Fruit fly (Drosophila melanogaster) whole organism, embryonic: Measurements from ENCODE around the gene uif.
A peak's percentile ranks its signal among the peaks of the same experiment; 100 is the strongest.

Experiments used
- Atf-2 ChIP-seq: fragments of 200-800 bp; sonication (Bioruptor generic); optimal IDR thresholded peaks from 2 replicates; lab custom pipeline; 2016; ENCODE audit warnings: missing biosample characterization, missing genetic modification characterization
- CG10431 ChIP-seq: fragments of 200-800 bp; sonication (Bioruptor generic); optimal IDR thresholded peaks from 3 replicates; lab custom pipeline; 2018; ENCODE audit warnings: missing biosample characterization, mild to moderate bottlenecking, missing genetic modification characterization
- CG10959 ChIP-seq: fragments of 200-800 bp; sonication (Bioruptor generic); IDR thresholded peaks from 2 replicates; pipeline ENCODE4 v1.3.6; 2022; ENCODE audit warnings: missing biosample characterization, missing genetic modification characterization
- CG11247 ChIP-seq: fragments of 200-800 bp; sonication (Bioruptor generic); IDR thresholded peaks from 2 replicates; pipeline ENCODE4 v1.3.6; 2022; ENCODE audit warnings: missing biosample characterization, missing genetic modification characterization
- CG11560 ChIP-seq: fragments of 200-800 bp; sonication (Bioruptor generic); IDR thresholded peaks from 3 replicates; pipeline ENCODE4 v1.3.6; 2022; ENCODE audit warnings: missing biosample characterization, missing genetic modification characterization
- CG12071 ChIP-seq: fragments of 200-800 bp; sonication (Bioruptor generic); optimal IDR thresholded peaks from 3 replicates; lab custom pipeline; 2018; ENCODE audit warnings: missing biosample characterization, mild to moderate bottlenecking, missing genetic modification characterization
- CG12391 ChIP-seq: fragments of 200-800 bp; sonication (Bioruptor generic); optimal IDR thresholded peaks from 3 replicates; lab custom pipeline; 2018; ENCODE audit warnings: missing biosample characterization, mild to moderate bottlenecking, missing genetic modification characterization, moderate library complexity
- CG1647 ChIP-seq: fragments of 200-800 bp; sonication (Bioruptor generic); optimal IDR thresholded peaks from 3 replicates; lab custom pipeline; 2016; ENCODE audit warnings: missing biosample characterization, missing genetic modification characterization
- CG16813 ChIP-seq: fragments of 200-800 bp; sonication (Bioruptor generic); IDR thresholded peaks from 3 replicates; pipeline ENCODE4 v1.3.6; 2022; ENCODE audit warnings: missing biosample characterization, missing genetic modification characterization; ENCODE audit not compliant: partially characterized antibody
- CG17829 ChIP-seq: fragments of 200-800 bp; optimal IDR thresholded peaks from 2 replicates; lab custom pipeline; 2019; ENCODE audit warnings: missing biosample characterization, mild to moderate bottlenecking, missing genetic modification characterization, moderate library complexity
- CG17912 ChIP-seq: fragments of 200-800 bp; sonication (Bioruptor generic); optimal IDR thresholded peaks from 2 replicates; lab custom pipeline; 2018; ENCODE audit warnings: missing biosample characterization, mild to moderate bottlenecking, missing genetic modification characterization
- CG18011 ChIP-seq: fragments of 200-800 bp; sonication (Bioruptor generic); optimal IDR thresholded peaks from 2 replicates; lab custom pipeline; 2017; ENCODE audit warnings: missing biosample characterization, missing genetic modification characterization, mild to moderate bottlenecking, moderate library complexity, missing genotype
- CG18262 ChIP-seq: fragments of 200-800 bp; optimal IDR thresholded peaks from 3 replicates; lab custom pipeline; 2019; ENCODE audit warnings: missing biosample characterization, mild to moderate bottlenecking, missing genetic modification characterization, moderate library complexity
- CG2120 ChIP-seq: fragments of 200-800 bp; sonication (Bioruptor generic); optimal IDR thresholded peaks from 3 replicates; lab custom pipeline; 2016; ENCODE audit warnings: missing biosample characterization, missing genetic modification characterization
- CG30431 ChIP-seq: fragments of 200-800 bp; sonication (Bioruptor generic); optimal IDR thresholded peaks from 2 replicates; lab custom pipeline; 2017; ENCODE audit warnings: missing biosample characterization, missing genetic modification characterization
- CG32532 ChIP-seq: fragments of 200-800 bp; sonication (Bioruptor generic); IDR thresholded peaks from 2 replicates; pipeline ENCODE4 v1.3.6; 2022; ENCODE audit warnings: missing biosample characterization, missing genetic modification characterization
- CG32772 ChIP-seq: fragments of 200-800 bp; sonication (Bioruptor generic); IDR thresholded peaks from 2 replicates; pipeline ENCODE4 v1.3.6; 2022; ENCODE audit warnings: missing biosample characterization, missing genetic modification characterization
- CG33213 ChIP-seq: fragments of 200-800 bp; sonication (Bioruptor generic); optimal IDR thresholded peaks from 3 replicates; lab custom pipeline; 2016; ENCODE audit warnings: missing biosample characterization, missing genetic modification characterization
- CG42726 ChIP-seq: fragments of 200-800 bp; sonication (Bioruptor generic); IDR thresholded peaks from 2 replicates; pipeline ENCODE4 v1.3.6; 2022; ENCODE audit warnings: missing biosample characterization, missing genetic modification characterization; ENCODE audit not compliant: partially characterized antibody
- CG4617 ChIP-seq: fragments of 200-800 bp; sonication (Bioruptor generic); optimal IDR thresholded peaks from 3 replicates; lab custom pipeline; 2016; ENCODE audit warnings: missing biosample characterization, missing genetic modification characterization, borderline replicate concordance
- CG5245 ChIP-seq: fragments of 200-800 bp; sonication (Bioruptor generic); optimal IDR thresholded peaks from 3 replicates; lab custom pipeline; 2016; ENCODE audit warnings: missing biosample characterization, missing genetic modification characterization
- CG6254 ChIP-seq: fragments of 200-800 bp; sonication (Bioruptor generic); optimal IDR thresholded peaks from 3 replicates; lab custom pipeline; 2017; ENCODE audit warnings: mild to moderate bottlenecking, missing biosample characterization, missing genetic modification reagents, missing genetic modification characterization
- CG7357 ChIP-seq: fragments of 200-800 bp; sonication (Bioruptor generic); IDR thresholded peaks from 3 replicates; pipeline ENCODE4 v1.3.6; 2022; ENCODE audit warnings: missing biosample characterization, missing genetic modification characterization
- CG7745 ChIP-seq: fragments of 200-800 bp; sonication (Bioruptor generic); optimal IDR thresholded peaks from 2 replicates; lab custom pipeline; 2018; ENCODE audit warnings: missing biosample characterization, mild to moderate bottlenecking, missing genetic modification characterization, moderate library complexity
- D19B ChIP-seq: fragments of 200-800 bp; sonication (Bioruptor generic); optimal IDR thresholded peaks from 2 replicates; lab custom pipeline; 2017; ENCODE audit warnings: missing biosample characterization, mild to moderate bottlenecking, missing genetic modification characterization
- HLH4C ChIP-seq: fragments of 200-800 bp; sonication (Bioruptor generic); IDR thresholded peaks from 3 replicates; pipeline ENCODE4 v1.3.6; 2022; ENCODE audit warnings: missing biosample characterization, missing genetic modification characterization; ENCODE audit not compliant: partially characterized antibody
- HLHmδ ChIP-seq: fragments of 200-800 bp; sonication (Bioruptor generic); optimal IDR thresholded peaks from 2 replicates; lab custom pipeline; 2018; ENCODE audit warnings: missing biosample characterization, mild to moderate bottlenecking, missing genetic modification characterization, moderate library complexity
- HmgZ ChIP-seq: fragments of 200-800 bp; sonication (Bioruptor generic); optimal IDR thresholded peaks from 2 replicates; lab custom pipeline; 2018; ENCODE audit warnings: missing biosample characterization, mild to moderate bottlenecking, missing genetic modification characterization
- Hr3 ChIP-seq: fragments of 200-800 bp; sonication (Bioruptor generic); optimal IDR thresholded peaks from 3 replicates; lab custom pipeline; 2016; ENCODE audit warnings: missing biosample characterization, missing genetic modification characterization
- Hsf ChIP-seq: fragments of 200-800 bp; sonication (Bioruptor generic); optimal IDR thresholded peaks from 3 replicates; lab custom pipeline; 2016; ENCODE audit warnings: missing biosample characterization, missing genetic modification characterization
- NC2α ChIP-seq: fragments of 200-800 bp; sonication (Bioruptor generic); optimal IDR thresholded peaks from 2 replicates; lab custom pipeline; 2016; ENCODE audit warnings: missing biosample characterization, missing genetic modification characterization
- NK7.1 ChIP-seq: fragments of 200-800 bp; sonication (Bioruptor generic); optimal IDR thresholded peaks from 3 replicates; lab custom pipeline; 2016; ENCODE audit warnings: missing biosample characterization, missing genetic modification characterization
- Rfx ChIP-seq: fragments of 200-800 bp; sonication (Bioruptor generic); IDR thresholded peaks from 2 replicates; pipeline ENCODE4 v1.3.6; 2022; ENCODE audit warnings: missing biosample characterization, missing genetic modification characterization
- cas ChIP-seq: fragments of 200-800 bp; sonication (Bioruptor generic); IDR thresholded peaks from 2 replicates; pipeline ENCODE4 v1.3.6; 2022; ENCODE audit warnings: missing biosample characterization, missing genetic modification characterization
- cato ChIP-seq: fragments of 200-800 bp; sonication (Bioruptor generic); optimal IDR thresholded peaks from 2 replicates; lab custom pipeline; 2016; ENCODE audit warnings: missing biosample characterization, missing genetic modification characterization, borderline replicate concordance
- cg ChIP-seq: fragments of 200-800 bp; sonication (Bioruptor generic); optimal IDR thresholded peaks from 3 replicates; lab custom pipeline; 2019; ENCODE audit warnings: missing biosample characterization, mild to moderate bottlenecking, missing genetic modification characterization, moderate library complexity
- inv ChIP-seq: fragments of 200-800 bp; sonication (Bioruptor generic); IDR thresholded peaks from 2 replicates; pipeline ENCODE4 v1.3.6; 2022; ENCODE audit warnings: missing biosample characterization, missing genetic modification characterization; ENCODE audit not compliant: partially characterized antibody
- jigr1 ChIP-seq: fragments of 200-800 bp; sonication (Bioruptor generic); IDR thresholded peaks from 3 replicates; pipeline ENCODE4 v1.3.6; 2022; ENCODE audit warnings: missing biosample characterization, missing genetic modification characterization
- kay ChIP-seq: fragments of 200-800 bp; sonication (Bioruptor generic); optimal IDR thresholded peaks from 2 replicates; lab custom pipeline; 2016; ENCODE audit warnings: missing biosample characterization, missing genetic modification characterization
- lola ChIP-seq, 3 experiments: fragments of >200 bp in 2 of 3; fragments of 200-800 bp in 1 of 3; sonication (Bioruptor generic) in 1 of 3; optimal IDR thresholded peaks; 2 replicates each; lab custom pipeline; 2017 to 2019; ENCODE audit warnings: missing biosample characterization in 3 of 3, missing genetic modification characterization in 3 of 3, mild to moderate bottlenecking in 1 of 3, moderate library complexity in 1 of 3
- peb ChIP-seq: fragments of 200-800 bp; sonication (Bioruptor generic); IDR thresholded peaks from 2 replicates; pipeline ENCODE4 v1.3.6; 2022; ENCODE audit warnings: missing biosample characterization, missing genetic modification characterization
- psq ChIP-seq: fragments of 200-800 bp; sonication (Bioruptor generic); optimal IDR thresholded peaks from 2 replicates; lab custom pipeline; 2017; ENCODE audit warnings: missing biosample characterization, missing genetic modification characterization
- rib ChIP-seq: fragments of 200-800 bp; sonication (Bioruptor generic); IDR thresholded peaks from 2 replicates; pipeline ENCODE4 v1.3.6; 2022; ENCODE audit warnings: missing biosample characterization, missing genetic modification characterization
- sqz ChIP-seq: fragments of 200-800 bp; sonication (Bioruptor generic); optimal IDR thresholded peaks from 3 replicates; lab custom pipeline; 2018; ENCODE audit warnings: missing biosample characterization, mild to moderate bottlenecking, missing genetic modification characterization
- stwl ChIP-seq: fragments of 200-800 bp; sonication (Bioruptor generic); optimal IDR thresholded peaks from 3 replicates; lab custom pipeline; 2018; ENCODE audit warnings: missing biosample characterization, mild to moderate bottlenecking, missing genetic modification characterization, moderate library complexity
- tx ChIP-seq: fragments of 200-800 bp; sonication (Bioruptor generic); optimal IDR thresholded peaks from 2 replicates; lab custom pipeline; 2016; ENCODE audit warnings: missing biosample characterization, missing genetic modification characterization
- unpg ChIP-seq: fragments of 200-800 bp; sonication (Bioruptor generic); optimal IDR thresholded peaks from 3 replicates; lab custom pipeline; 2018; ENCODE audit warnings: missing biosample characterization, mild to moderate bottlenecking, missing genetic modification characterization, moderate library complexity
- vfl ChIP-seq: fragments of 200-800 bp; sonication (Bioruptor generic); optimal IDR thresholded peaks from 2 replicates; lab custom pipeline; 2016; ENCODE audit warnings: missing biosample characterization, missing genetic modification characterization
- zfh1 ChIP-seq: fragments of 200-800 bp; sonication (Bioruptor generic); IDR thresholded peaks from 3 replicates; pipeline ENCODE4 v1.3.6; 2022; ENCODE audit warnings: missing biosample characterization, missing genetic modification characterization

uif gene

dm6 chr2L:7056189-7056926 is 46.2 kb upstream of the uif start, which contains the start of gene Mnn1 (continued):
- TF ChIP-seq CG6254 (peak; percentile 44), CG30431 (GFP tag; lab: Kevin White, UChicago) (no peak), inv (GFP tag; lab: Robert Waterston, UW) (no peak), HLHmδ (GFP tag; lab: Kevin White, UChicago) (peak; percentile 98), CG12391 (peak; percentile 21), sqz (GFP tag; lab: Kevin White, UChicago) (peak; percentile 93), tx (GFP tag; lab: Kevin White, UChicago) (peak; percentile 51), CG10431 (GFP tag; lab: Kevin White, UChicago) (no peak), CG42726 (peak; percentile 75), Hsf (GFP tag; lab: Kevin White, UChicago) (peak; percentile 42), rib (GFP tag; lab: Robert Waterston, UW) (peak; percentile 40; the same call in 1 of the 2 replicates), CG32532 (peak; percentile 34; the same call in 1 of the 2 replicates), CG2120 (peak; percentile 64), cas (GFP tag; lab: Robert Waterston, UW) (no peak), kay (GFP tag; lab: Kevin White, UChicago) (no peak), CG1647 (GFP tag; lab: Kevin White, UChicago) (peak; percentile 29), cato (GFP tag; lab: Kevin White, UChicago) (no peak), CG12071 (GFP tag; lab: Kevin White, UChicago) (no peak), NK7.1 (GFP tag; lab: Kevin White, UChicago) (no peak), Rfx (GFP tag; lab: Robert Waterston, UW) (peak; percentile 72), jigr1 (GFP tag; lab: Robert Waterston, UW) (no peak), NC2α (GFP tag; lab: Kevin White, UChicago) (peak; percentile 39), cg (peak; percentile 77), stwl (peak; percentile 80), CG17912 (GFP tag; lab: Kevin White, UChicago) (peak; percentile 34), HLH4C (GFP tag; lab: Robert Waterston, UW) (no peak), Atf-2 (GFP tag; lab: Kevin White, UChicago) (no peak), Hr3 (GFP tag; lab: Kevin White, UChicago) (no peak), CG11560 (tag; lab: Robert Waterston, UW) (no peak), CG32772 (GFP tag; lab: Robert Waterston, UW) (peak; percentile 56; the same call in 1 of the 2 replicates), CG17829 (peak; percentile 61), CG18011 (GFP tag; lab: Kevin White, UChicago) (no peak), CG7745 (tag; lab: Kevin White, UChicago) (no peak), CG10959 (GFP tag; lab: Robert Waterston, UW) (no peak), HmgZ (tag; lab: Kevin White, UChicago) (peak; percentile 89), unpg (no peak), CG18262 (tag; lab: Kevin White, UChicago) (no peak), CG33213 (peak; percentile 66), CG4617 (GFP tag; lab: Kevin White, UChicago) (peak; percentile 73), psq (GFP tag; lab: Kevin White, UChicago) (no peak), vfl (GFP tag; lab: Kevin White, UChicago) (peak; percentile 52), D19B (no peak), peb (GFP tag; lab: Robert Waterston, UW) (no peak), lola (GFP tag; optimal IDR thresholded peaks at IDR 0.05; lab: Kevin White, UChicago) (no peak), CG7357 (GFP tag; lab: Robert Waterston, UW) (no peak), CG16813 (peak; percentile 21; the same call in 2 of the 3 replicates), zfh1 (GFP tag; lab: Robert Waterston, UW) (0 out of 3 replicates have a peak, but pooled peaks have one; percentile 49), CG11247 (0 out of 2 replicates have a peak, but pooled peaks have one; percentile 5), CG5245 (GFP tag; lab: Kevin White, UChicago) (peak; percentile 19)
